Worm (Caenorhabditis elegans) whole organism, L2 larva: ENCODE data around the gene acaa-2.

Experiments used
- aly-2 ChIP-seq: fragments of 150-350 bp; optimal IDR thresholded peaks from 2 replicates; lab custom pipeline; 2014; ENCODE audit warnings: missing biosample characterization, missing genetic modification characterization
- lin-13 ChIP-seq: fragments of 150-350 bp; optimal IDR thresholded peaks from 2 replicates; lab custom pipeline; 2014; ENCODE audit warnings: missing biosample characterization, missing genetic modification reagents, missing genetic modification characterization
- nhr-21 ChIP-seq: fragments of 150-350 bp; optimal IDR thresholded peaks from 2 replicates; lab custom pipeline; 2014; ENCODE audit warnings: missing biosample characterization, missing genetic modification characterization
- nhr-25 ChIP-seq: fragments of 150-350 bp; sonication (generic microtip); optimal IDR thresholded peaks from 3 replicates; lab custom pipeline; 2014; ENCODE audit warnings: missing biosample characterization, missing genetic modification characterization
- nhr-6 ChIP-seq: fragments of 150-350 bp; optimal IDR thresholded peaks from 2 replicates; lab custom pipeline; 2014; ENCODE audit warnings: missing biosample characterization, missing genetic modification characterization
- snpc-4 ChIP-seq: fragments of 150-350 bp; optimal IDR thresholded peaks from 2 replicates; lab custom pipeline; 2014; ENCODE audit warnings: missing biosample characterization, missing genetic modification characterization
- unc-39 ChIP-seq: fragments of 150-350 bp; optimal IDR thresholded peaks from 2 replicates; lab custom pipeline; 2014; ENCODE audit warnings: missing biosample characterization, missing genetic modification characterization
- unc-62 ChIP-seq: fragments of 150-350 bp; optimal IDR thresholded peaks from 2 replicates; lab custom pipeline; 2014; ENCODE audit warnings: missing biosample characterization, missing genetic modification reagents, missing genetic modification characterization

DNA sequence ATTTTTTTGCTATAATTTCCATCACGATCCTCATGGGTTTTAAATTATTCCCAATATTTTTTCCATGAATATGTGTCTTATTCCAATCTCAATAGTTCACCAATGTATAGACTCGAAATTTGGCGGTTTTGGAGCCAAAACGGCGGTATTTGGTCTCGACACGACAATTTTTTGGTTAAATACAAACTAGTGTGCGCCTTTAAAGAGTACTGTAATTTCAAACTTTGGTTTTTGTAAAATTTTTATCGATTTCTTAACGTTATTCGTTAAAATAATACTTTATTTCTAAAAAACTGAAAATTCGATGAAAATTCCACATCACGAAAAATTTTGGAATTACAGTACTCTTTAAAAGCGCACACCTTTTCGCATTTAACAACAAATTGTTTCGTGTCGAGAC is 30.1 kb upstream of the acaa-2 start:
- no peak for TF ChIP-seq nhr-6 (tag; lab: Kevin White, UChicago)
- no peak for TF ChIP-seq unc-62 (GFP tag; lab: Kevin White, UChicago)
- TF ChIP-seq lin-13 (GFP tag; lab: Kevin White, UChicago), result no peak
- TF ChIP-seq aly-2, result no peak
- TF ChIP-seq snpc-4 (tag; lab: Kevin White, UChicago), result no peak
- no peak for TF ChIP-seq nhr-25 (tag; lab: Kevin White, UChicago)
- TF ChIP-seq nhr-21 (tag; lab: Kevin White, UChicago), result no peak
- no peak for TF ChIP-seq unc-39
